Fruit fly (Drosophila melanogaster) Kc167 (cell line): ENCODE results near the gene Mvb12.

ENCODE experiments used
- h ChIP-seq: fragments of >200 bp; optimal IDR thresholded peaks from 3 replicates; lab custom pipeline; 2018; ENCODE audit warnings: missing external identifiers
- psq ChIP-seq: fragments of >200 bp; optimal IDR thresholded peaks from 2 replicates; lab custom pipeline; 2017; ENCODE audit warnings: missing external identifiers
- ttk ChIP-seq: sonication (Bioruptor generic); optimal IDR thresholded peaks from 2 replicates; lab custom pipeline; 2017; ENCODE audit warnings: missing external identifiers

DNA sequence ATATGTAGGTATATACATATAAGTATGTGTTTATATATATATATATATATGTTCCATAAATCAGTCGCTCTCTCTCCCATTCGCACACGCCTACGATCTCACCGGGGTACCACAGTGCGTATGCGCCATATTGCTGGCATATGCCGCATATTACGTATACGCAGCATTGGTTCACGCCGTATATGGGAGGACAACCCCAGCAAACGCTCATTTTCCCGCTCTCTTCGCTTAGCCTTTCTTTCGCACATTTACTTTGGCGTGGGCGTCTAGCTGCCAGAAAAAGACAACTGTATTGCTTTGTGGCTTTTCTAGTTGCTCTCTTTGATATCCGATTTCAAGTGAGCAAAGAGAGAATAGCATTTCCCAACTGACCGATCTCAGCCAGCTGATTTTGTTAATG, 13.7 kb upstream of the Mvb12 start:
- TF ChIP-seq psq (lab: Kevin White, UChicago) (no peak), ttk (lab: Kevin White, UChicago) (no peak), h (no peak)
